Fruit fly (Drosophila melanogaster): ENCODE data around the gene CG7049.

CG7049 gene

dm6 chr3L:225120-225519 lies 49.1 kb upstream of the CG7049 start (continued):
- TF ChIP-seq insv (GFP tag; optimal IDR thresholded peaks at IDR 0.05): no peak
- TF ChIP-seq sqz (GFP tag; optimal IDR thresholded peaks at IDR 0.05): peak; percentile 87
- TF ChIP-seq CG15514 (GFP tag; optimal IDR thresholded peaks at IDR 0.05): no peak
- TF ChIP-seq CG11695 (GFP tag; IDR thresholded peaks at IDR 0.05): no peak
- TF ChIP-seq bcd (GFP tag; optimal IDR thresholded peaks at IDR 0.05): no peak
- TF ChIP-seq sens-2 (GFP tag; IDR thresholded peaks at IDR 0.05): no peak
- peak; percentile 44; the same call in 1 of the 4 replicates for TF ChIP-seq chinmo (GFP tag; IDR thresholded peaks at IDR 0.05; ENCODE audit: partially characterized antibody)
- no peak for TF ChIP-seq CG13123 (GFP tag; optimal IDR thresholded peaks at IDR 0.05)
- peak; percentile 13 for TF ChIP-seq CG12299 (tag; optimal IDR thresholded peaks at IDR 0.05)
- no peak for TF ChIP-seq NFAT (GFP tag; IDR thresholded peaks at IDR 0.05)
- TF ChIP-seq Sox102F (GFP tag; optimal IDR thresholded peaks at IDR 0.05): no peak
- TF ChIP-seq Spps (tag; optimal IDR thresholded peaks at IDR 0.05): no peak
- TF ChIP-seq CG32767 (GFP tag; IDR thresholded peaks at IDR 0.05): peak; percentile 92
- peak; percentile 58; the same call in 1 of the 3 replicates for TF ChIP-seq CG2199 (GFP tag; IDR thresholded peaks at IDR 0.05)
- TF ChIP-seq Dip2 (GFP tag; IDR thresholded peaks at IDR 0.05): no peak
- TF ChIP-seq CG4854 (GFP tag; optimal IDR thresholded peaks at IDR 0.05): no peak
- TF ChIP-seq GATAe (GFP tag; conservative IDR thresholded peaks at IDR 0.05): no peak
- TF ChIP-seq klu (GFP tag; IDR thresholded peaks at IDR 0.05): no peak
- no peak for TF ChIP-seq E2f1 (GFP tag; IDR thresholded peaks at IDR 0.05)
- TF ChIP-seq CG10959 (GFP tag; IDR thresholded peaks at IDR 0.05): no peak
- no peak for TF ChIP-seq CG2129 (GFP tag; IDR thresholded peaks at IDR 0.05; ENCODE audit: partially characterized antibody)
- no peak for TF ChIP-seq CG4730 (GFP tag; IDR thresholded peaks at IDR 0.05)
- TF ChIP-seq Dref (GFP tag; IDR thresholded peaks at IDR 0.05): no peak
- no peak for TF ChIP-seq HLHmδ (GFP tag; optimal IDR thresholded peaks at IDR 0.05)
- TF ChIP-seq CG2116 (GFP tag; optimal IDR thresholded peaks at IDR 0.05): peak; percentile 0
- TF ChIP-seq vvl (GFP tag; IDR thresholded peaks at IDR 0.05): peak; percentile 36; the same call in 1 of the 2 replicates
- no peak for TF ChIP-seq Gug (GFP tag; IDR thresholded peaks at IDR 0.05)
- TF ChIP-seq CG1529 (GFP tag; optimal IDR thresholded peaks at IDR 0.05): no peak
- TF ChIP-seq wor (GFP tag; IDR thresholded peaks at IDR 0.05): no peak
- no peak for TF ChIP-seq Hr78 (GFP tag; optimal IDR thresholded peaks at IDR 0.05)
- no peak for TF ChIP-seq dm (GFP tag; optimal IDR thresholded peaks at IDR 0.05)
- TF ChIP-seq p53 (GFP tag; optimal IDR thresholded peaks at IDR 0.05): peak; percentile 69
- TF ChIP-seq Pdp1 (GFP tag; optimal IDR thresholded peaks at IDR 0.05): peak in 1 of 2 experiments; percentile 91
- no peak for TF ChIP-seq CG10366 (GFP tag; IDR thresholded peaks at IDR 0.05)
- TF ChIP-seq CG10654 (GFP tag; optimal IDR thresholded peaks at IDR 0.05): no peak
- no peak for TF ChIP-seq NK7.1 (GFP tag; optimal IDR thresholded peaks at IDR 0.05)
- no peak for TF ChIP-seq Fer1 (GFP tag; optimal IDR thresholded peaks at IDR 0.05)
- no peak for TF ChIP-seq pho (GFP tag; optimal IDR thresholded peaks at IDR 0.05)
- no peak for TF ChIP-seq Oaz (GFP tag; IDR thresholded peaks at IDR 0.05)
- no peak for TF ChIP-seq Doc3 (GFP tag; IDR thresholded peaks at IDR 0.05; ENCODE audit: partially characterized antibody)
- TF ChIP-seq gcm (GFP tag; optimal IDR thresholded peaks at IDR 0.05): no peak
- TF ChIP-seq CG9215 (GFP tag; IDR thresholded peaks at IDR 0.05): no peak
- TF ChIP-seq HLH3B (GFP tag; IDR thresholded peaks at IDR 0.05): no peak
- no peak for TF ChIP-seq CG15269 (tag; optimal IDR thresholded peaks at IDR 0.05)
- no peak for TF ChIP-seq mirr (GFP tag; optimal IDR thresholded peaks at IDR 0.05)
- TF ChIP-seq hkb (optimal IDR thresholded peaks at IDR 0.05): no peak
- TF ChIP-seq hkb (GFP tag; IDR thresholded peaks at IDR 0.05): 0 out of 2 replicates have a peak, but pooled peaks have one; percentile 12
- TF ChIP-seq CG12391 (tag; optimal IDR thresholded peaks at IDR 0.05): no peak
- TF ChIP-seq cwo (GFP tag; optimal IDR thresholded peaks at IDR 0.05): no peak
- no peak for TF ChIP-seq ase (GFP tag; IDR thresholded peaks at IDR 0.05)
- no peak for TF ChIP-seq Mrtf (GFP tag; IDR thresholded peaks at IDR 0.05)
- TF ChIP-seq odd (GFP tag; optimal IDR thresholded peaks at IDR 0.05): no peak
